Worm (Caenorhabditis elegans): ENCODE results near the gene gid-7.

gid-7 gene

DNA sequence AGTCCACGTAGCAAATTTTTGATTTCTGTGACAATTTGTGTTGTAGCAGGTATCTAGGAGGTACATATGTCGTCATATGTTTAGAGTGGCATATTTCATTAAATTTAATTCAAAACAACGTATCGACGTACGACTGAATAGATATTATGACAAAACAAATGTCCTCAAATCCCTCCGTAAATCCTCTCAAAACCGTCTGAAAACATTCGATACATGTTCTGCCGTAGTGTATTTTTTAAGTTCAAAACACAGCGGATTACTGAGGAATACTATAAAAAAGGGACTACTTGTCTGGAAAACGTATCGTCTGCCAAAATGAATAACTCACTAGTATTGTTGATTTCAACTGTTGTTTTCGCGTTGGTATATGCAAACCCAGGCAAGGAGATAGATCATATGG is 11.4 kb upstream of the gid-7 start, which contains the start of gene R08E5.4:
Gene R08E5.4, plus strand, starts transcription at position 301 of the 400 bp plus-strand sequence.
- TF ChIP-seq aly-2 (tag; optimal IDR thresholded peaks at IDR 0.05) (no peak), skn-1 (tag; optimal IDR thresholded peaks at IDR 0.05) (no peak), ceh-82 (tag; optimal IDR thresholded peaks at IDR 0.05) (no peak), blmp-1 (tag; optimal IDR thresholded peaks at IDR 0.05; ENCODE audit: insufficient read depth) (no peak)

DNA sequence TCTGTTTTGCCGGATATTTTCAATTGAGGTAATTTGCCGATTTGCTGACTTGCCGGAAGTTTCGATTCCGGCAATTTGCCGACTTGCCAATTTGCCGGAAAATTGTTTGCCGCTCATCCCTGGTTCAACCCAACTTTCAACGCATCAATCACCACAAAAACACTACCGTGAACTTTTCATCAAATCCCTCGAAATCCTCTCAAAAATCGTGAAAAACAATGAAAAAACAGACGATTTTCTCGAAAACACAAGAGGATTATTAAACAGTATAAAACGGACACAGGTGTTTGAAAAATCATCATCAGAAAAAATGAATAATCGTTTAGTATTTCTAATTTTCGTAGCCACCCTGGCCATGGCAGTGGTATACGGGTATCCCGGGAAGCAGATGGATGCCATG is 10.0 kb upstream of the gid-7 start, which contains the start of gene Y39H10A.1:
Gene Y39H10A.1, plus strand, starts transcription at position 301 of the 400 bp plus-strand sequence.
- TF ChIP-seq crh-2 (tag; optimal IDR thresholded peaks at IDR 0.05), result no peak
- TF ChIP-seq ztf-1 (GFP tag; conservative IDR thresholded peaks at IDR 0.05), result no peak
- TF ChIP-seq dmd-4 (tag; optimal IDR thresholded peaks at IDR 0.05), result no peak
- TF ChIP-seq elt-1 (tag; optimal IDR thresholded peaks at IDR 0.05), result no peak
- TF ChIP-seq gmeb-1 (tag; optimal IDR thresholded peaks at IDR 0.05), result no peak
- no peak for TF ChIP-seq unc-62 (GFP tag; optimal IDR thresholded peaks at IDR 0.05)
- no peak for TF ChIP-seq F13H6.1 (tag; optimal IDR thresholded peaks at IDR 0.05)
- no peak for TF ChIP-seq skn-1 (tag; optimal IDR thresholded peaks at IDR 0.05)
- no peak for TF ChIP-seq ama-1 (optimal IDR thresholded peaks at IDR 0.05)
- TF ChIP-seq blmp-1 (tag; optimal IDR thresholded peaks at IDR 0.05; ENCODE audit: insufficient read depth), result no peak
- no peak for TF ChIP-seq peb-1 (tag; optimal IDR thresholded peaks at IDR 0.05)
- no peak for TF ChIP-seq nhr-23 (tag; optimal IDR thresholded peaks at IDR 0.05)
- no peak for TF ChIP-seq alr-1 (tag; optimal IDR thresholded peaks at IDR 0.05)
- no peak for TF ChIP-seq zag-1 (tag; optimal IDR thresholded peaks at IDR 0.05)
- no peak for TF ChIP-seq sem-4 (tag; optimal IDR thresholded peaks at IDR 0.05)
- TF ChIP-seq egl-27 (tag; optimal IDR thresholded peaks at IDR 0.05), result no peak
- no peak for TF ChIP-seq ceh-16 (tag; optimal IDR thresholded peaks at IDR 0.05)
- TF ChIP-seq sma-3 (GFP tag; optimal IDR thresholded peaks at IDR 0.05), result no peak

- TF ChIP-seq nhr-6 (tag; optimal IDR thresholded peaks at IDR 0.05) (no peak), dmd-4 (tag; optimal IDR thresholded peaks at IDR 0.05) (no peak), ZK546.5 (tag; optimal IDR thresholded peaks at IDR 0.05) (no peak), C34F6.9 (tag; optimal IDR thresholded peaks at IDR 0.05) (no peak), peb-1 (tag; optimal IDR thresholded peaks at IDR 0.05) (no peak), ama-1 (optimal IDR thresholded peaks at IDR 0.05) (no peak), R02D3.7 (tag; optimal IDR thresholded peaks at IDR 0.05) (no peak), ztf-11 (tag; optimal IDR thresholded peaks at IDR 0.05) (no peak), sem-4 (tag; optimal IDR thresholded peaks at IDR 0.05) (no peak), ztf-1 (GFP tag; conservative IDR thresholded peaks at IDR 0.05) (no peak), nhr-77 (tag; optimal IDR thresholded peaks at IDR 0.05) (no peak), unc-55 (GFP tag; optimal IDR thresholded peaks at IDR 0.05) (no peak), sma-3 (GFP tag; optimal IDR thresholded peaks at IDR 0.05) (no peak), zag-1 (tag; optimal IDR thresholded peaks at IDR 0.05) (no peak)
These were observed 5.0 kb upstream of the gid-7 start for ce11 chrV:3761829-3762228.

ce11 chrV:3760839-3761238 is 4.0 kb upstream of the gid-7 start, which contains the start of gene oac-55:
oac-55 (plus strand) TSS chrV:3761139.
- TF ChIP-seq ceh-16 (tag; optimal IDR thresholded peaks at IDR 0.05) (no peak), elt-1 (tag; optimal IDR thresholded peaks at IDR 0.05) (no peak), lin-11 (tag; optimal IDR thresholded peaks at IDR 0.05) (no peak), Y55F3AM.14 (GFP tag; optimal IDR thresholded peaks at IDR 0.05) (no peak), nhr-6 (tag; optimal IDR thresholded peaks at IDR 0.05) (no peak), gmeb-1 (tag; optimal IDR thresholded peaks at IDR 0.05) (no peak), ztf-4 (tag; optimal IDR thresholded peaks at IDR 0.05) (no peak), ZK546.5 (tag; optimal IDR thresholded peaks at IDR 0.05) (no peak), mbf-1 (tag; optimal IDR thresholded peaks at IDR 0.05) (no peak), dmd-4 (tag; optimal IDR thresholded peaks at IDR 0.05) (no peak)

ce11 chrV:3759419-3759915 is 2.6 kb upstream of the gid-7 start, which contains the start of gene chk-1:
chk-1 (minus strand) TSS chrV:3759469.
- peak; percentile 59 for TF ChIP-seq sma-9 (GFP tag; optimal IDR thresholded peaks at IDR 0.05)
- TF ChIP-seq sma-9 (tag; optimal IDR thresholded peaks at IDR 0.05), result no peak
- TF ChIP-seq sma-3 (GFP tag; optimal IDR thresholded peaks at IDR 0.05), result peak; percentile 54
- TF ChIP-seq snpc-4 (tag; optimal IDR thresholded peaks at IDR 0.05), result peak; percentile 41
- TF ChIP-seq Y55F3AM.14 (GFP tag; optimal IDR thresholded peaks at IDR 0.05), result no peak
- no peak for TF ChIP-seq sem-4 (tag; optimal IDR thresholded peaks at IDR 0.05)
- peak; percentile 6 for TF ChIP-seq ztf-4 (tag; optimal IDR thresholded peaks at IDR 0.05)
- TF ChIP-seq crh-2 (tag; optimal IDR thresholded peaks at IDR 0.05), result peak; percentile 69
- TF ChIP-seq fos-1 (tag; optimal IDR thresholded peaks at IDR 0.05), result peak; percentile 54
- TF ChIP-seq mab-5 (tag; optimal IDR thresholded peaks at IDR 0.05), result peak; percentile 12
- TF ChIP-seq lin-39 (tag; optimal IDR thresholded peaks at IDR 0.05), result no peak
- no peak for TF ChIP-seq egl-27 (tag; optimal IDR thresholded peaks at IDR 0.05)
- TF ChIP-seq alr-1 (tag; optimal IDR thresholded peaks at IDR 0.05), result no peak
- peak; percentile 81 for TF ChIP-seq C34F6.9 (tag; optimal IDR thresholded peaks at IDR 0.05)
- TF ChIP-seq F13H6.1 (tag; optimal IDR thresholded peaks at IDR 0.05), result peak; percentile 49
- TF ChIP-seq gmeb-1 (tag; optimal IDR thresholded peaks at IDR 0.05), result peak; percentile 92
- TF ChIP-seq nhr-25 (tag; optimal IDR thresholded peaks at IDR 0.05), result peak; percentile 61
- TF ChIP-seq nhr-129 (tag; optimal IDR thresholded peaks at IDR 0.05), result peak; percentile 58
- TF ChIP-seq lsy-2 (tag; optimal IDR thresholded peaks at IDR 0.05), result peak; percentile 30 to 83
- no peak for TF ChIP-seq unc-39 (tag; optimal IDR thresholded peaks at IDR 0.05)
- peak; percentile 40 for TF ChIP-seq lin-11 (tag; optimal IDR thresholded peaks at IDR 0.05)
- peak; percentile 82 for TF ChIP-seq unc-55 (GFP tag; optimal IDR thresholded peaks at IDR 0.05)
- TF ChIP-seq nhr-21 (tag; optimal IDR thresholded peaks at IDR 0.05), result peak; percentile 42
- peak; percentile 90 for TF ChIP-seq R02D3.7 (tag; optimal IDR thresholded peaks at IDR 0.05)

Data from whole organism, L2 larva.